Worm (Caenorhabditis elegans): Measurements from ENCODE around the gene irld-47.

DNA sequence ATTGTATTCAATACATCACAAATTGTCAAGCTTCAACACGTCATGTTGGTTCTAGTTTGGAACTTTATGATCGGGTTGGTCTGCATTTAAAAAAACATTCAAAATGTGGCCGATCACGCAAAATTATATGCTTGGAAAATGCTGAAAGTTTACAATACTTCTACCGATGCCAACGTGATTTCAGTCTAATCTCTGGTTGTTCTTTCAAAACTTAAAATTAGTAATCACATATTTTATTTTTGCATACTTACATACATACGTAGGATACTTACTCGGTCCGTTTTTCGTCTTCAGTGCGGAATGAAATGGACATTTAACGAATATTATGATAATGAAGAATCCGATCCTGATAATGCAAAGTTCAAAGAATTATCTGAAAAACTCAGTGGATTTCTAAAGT, 2.8 kb upstream of the irld-47 start, which contains the start of gene srw-62:
- TF ChIP-seq dpl-1 (GFP tag; optimal IDR thresholded peaks at IDR 0.05) = no peak
- TF ChIP-seq fkh-10 (GFP tag; optimal IDR thresholded peaks at IDR 0.05) = no peak
- no peak for TF ChIP-seq unc-130 (GFP tag; optimal IDR thresholded peaks at IDR 0.05)
- no peak for TF ChIP-seq ceh-20 (GFP tag; IDR thresholded peaks at IDR 0.05)
- TF ChIP-seq nhr-237 (tag; optimal IDR thresholded peaks at IDR 0.05) = no peak
- no peak for TF ChIP-seq lsy-2 (tag; optimal IDR thresholded peaks at IDR 0.05)
- TF ChIP-seq snpc-4 (tag; optimal IDR thresholded peaks at IDR 0.05) = no peak
- no peak for TF ChIP-seq F26F4.8 (GFP tag; conservative IDR thresholded peaks at IDR 0.05)
- no peak for TF ChIP-seq unc-62 (GFP tag; optimal IDR thresholded peaks at IDR 0.05 in 1 of 2)
- TF ChIP-seq unc-62 (tag; optimal IDR thresholded peaks at IDR 0.05) = no peak
- TF ChIP-seq hmg-1.1 (GFP tag; IDR thresholded peaks at IDR 0.05) = no peak
- TF ChIP-seq lin-39 (tag; optimal IDR thresholded peaks at IDR 0.05) = no peak
- TF ChIP-seq lin-1 (GFP tag; IDR thresholded peaks at IDR 0.05) = no peak
